Worm (Caenorhabditis elegans) whole organism, mixed stage, embryonic: ENCODE measurements around the gene lurp-2.

Experiments
- blmp-1 ChIP-seq: fragments of 150-350 bp; optimal IDR thresholded peaks from 2 replicates; lab custom pipeline; 2014; ENCODE audit warnings: missing biosample characterization, missing genetic modification characterization
- ceh-39 ChIP-seq: fragments of 150-350 bp; optimal IDR thresholded peaks from 2 replicates; lab custom pipeline; 2014; ENCODE audit warnings: missing biosample characterization, missing genetic modification characterization
- ceh-83 ChIP-seq: fragments of 200-800 bp; sonication (Bioruptor generic); optimal IDR thresholded peaks from 2 replicates; lab custom pipeline; 2018; ENCODE audit warnings: mild to moderate bottlenecking, missing genetic modification characterization, missing compliant biosample characterization
- ces-1 ChIP-seq: fragments of 150-350 bp; optimal IDR thresholded peaks from 2 replicates; lab custom pipeline; 2014; ENCODE audit warnings: missing biosample characterization, missing genetic modification reagents, missing genetic modification characterization
- cnd-1 ChIP-seq: fragments of 200-800 bp; sonication (Bioruptor generic); optimal IDR thresholded peaks from 2 replicates; lab custom pipeline; 2018; ENCODE audit warnings: mild to moderate bottlenecking, missing genetic modification characterization, missing compliant biosample characterization
- elt-1 ChIP-seq: sonication (generic microtip); optimal IDR thresholded peaks from 2 replicates; lab custom pipeline; 2017; ENCODE audit warnings: missing genetic modification characterization, mild to moderate bottlenecking, missing compliant biosample characterization, antibody characterized with exemption, moderate library complexity, borderline replicate concordance; ENCODE audit not compliant: insufficient read depth
- elt-3 ChIP-seq: fragments of 150-350 bp; optimal IDR thresholded peaks from 2 replicates; lab custom pipeline; 2014; ENCODE audit warnings: missing biosample characterization, missing genetic modification characterization
- flh-1 ChIP-seq: fragments of 200-800 bp; sonication (Bioruptor generic); optimal IDR thresholded peaks from 2 replicates; lab custom pipeline; 2018; ENCODE audit warnings: mild to moderate bottlenecking, missing genetic modification characterization, moderate library complexity, missing compliant biosample characterization
- ham-2 ChIP-seq: fragments of 200-800 bp; sonication (Bioruptor generic); optimal IDR thresholded peaks from 2 replicates; lab custom pipeline; 2018; ENCODE audit warnings: mild to moderate bottlenecking, missing genetic modification characterization, missing compliant biosample characterization
- hlh-1 ChIP-seq: fragments of 150-350 bp; optimal IDR thresholded peaks from 2 replicates; lab custom pipeline; 2014; ENCODE audit warnings: missing biosample characterization, missing genetic modification reagents, missing genetic modification characterization
- lin-13 ChIP-seq: fragments of 150-350 bp; optimal IDR thresholded peaks from 2 replicates; lab custom pipeline; 2014; ENCODE audit warnings: missing biosample characterization, missing genetic modification characterization
- lin-32 ChIP-seq: fragments of 200-800 bp; sonication (Bioruptor generic); optimal IDR thresholded peaks from 2 replicates; lab custom pipeline; 2018; ENCODE audit warnings: mild to moderate bottlenecking, missing genetic modification characterization, missing compliant biosample characterization
- lsy-2 ChIP-seq: fragments of 150-350 bp; optimal IDR thresholded peaks from 2 replicates; lab custom pipeline; 2014; ENCODE audit warnings: missing biosample characterization, missing genetic modification characterization
- mab-5 ChIP-seq: fragments of 150-350 bp; optimal IDR thresholded peaks from 2 replicates; lab custom pipeline; 2014; ENCODE audit warnings: missing biosample characterization, missing genetic modification characterization
- mep-1 ChIP-seq: fragments of 150-350 bp; optimal IDR thresholded peaks from 2 replicates; lab custom pipeline; 2017; ENCODE audit warnings: missing biosample characterization, missing genetic modification reagents, missing genetic modification characterization, inconsistent platforms
- mls-2 ChIP-seq: sonication (generic microtip); optimal IDR thresholded peaks from 2 replicates; lab custom pipeline; 2016; ENCODE audit warnings: mild to moderate bottlenecking, missing genetic modification characterization, moderate library complexity, missing compliant biosample characterization
- nhr-12 ChIP-seq: fragments of 150-350 bp; optimal IDR thresholded peaks from 2 replicates; lab custom pipeline; 2014; ENCODE audit warnings: missing biosample characterization, missing genetic modification characterization
- nhr-2 ChIP-seq: fragments of 150-350 bp; optimal IDR thresholded peaks from 2 replicates; lab custom pipeline; 2014; ENCODE audit warnings: missing biosample characterization, missing genetic modification characterization
- nhr-28 ChIP-seq: fragments of 150-350 bp; optimal IDR thresholded peaks from 2 replicates; lab custom pipeline; 2014; ENCODE audit warnings: missing biosample characterization, missing genetic modification characterization
- nhr-76 ChIP-seq: sonication (generic microtip); optimal IDR thresholded peaks from 2 replicates; lab custom pipeline; 2017; ENCODE audit warnings: missing biosample characterization, missing genetic modification characterization
- pha-4 ChIP-seq: fragments of 150-350 bp; optimal IDR thresholded peaks from 2 replicates; lab custom pipeline; 2018; ENCODE audit warnings: missing biosample characterization, missing genetic modification reagents, missing genetic modification characterization
- sem-2 ChIP-seq: fragments of 200-800 bp; sonication (Bioruptor generic); optimal IDR thresholded peaks from 2 replicates; lab custom pipeline; 2018; ENCODE audit warnings: mild to moderate bottlenecking, missing genetic modification characterization, missing compliant biosample characterization
- snpc-4 ChIP-seq: fragments of 150-350 bp; optimal IDR thresholded peaks from 2 replicates; lab custom pipeline; 2014; ENCODE audit warnings: missing biosample characterization, missing genetic modification characterization
- sptf-1 ChIP-seq: sonication (generic microtip); optimal IDR thresholded peaks from 2 replicates; lab custom pipeline; 2017; ENCODE audit warnings: mild to moderate bottlenecking, missing genetic modification characterization, moderate library complexity, missing compliant biosample characterization
- tbx-8 ChIP-seq: fragments of 200-800 bp; sonication (Bioruptor generic); optimal IDR thresholded peaks from 2 replicates; lab custom pipeline; 2018; ENCODE audit warnings: mild to moderate bottlenecking, missing genetic modification characterization, moderate library complexity, missing compliant biosample characterization
- unc-120 ChIP-seq: sonication (generic microtip); optimal IDR thresholded peaks from 2 replicates; lab custom pipeline; 2017; ENCODE audit warnings: missing genetic modification characterization, missing compliant biosample characterization; ENCODE audit not compliant: poor library complexity, severe bottlenecking
- unc-39 ChIP-seq: fragments of 150-350 bp; optimal IDR thresholded peaks from 2 replicates; lab custom pipeline; 2014; ENCODE audit warnings: missing biosample characterization, missing genetic modification characterization
- unc-62 ChIP-seq: fragments of 150-350 bp; optimal IDR thresholded peaks from 2 replicates; lab custom pipeline; 2014; ENCODE audit warnings: missing biosample characterization, missing genetic modification reagents, missing genetic modification characterization
- zip-8 ChIP-seq: fragments of 150-350 bp; optimal IDR thresholded peaks from 2 replicates; lab custom pipeline; 2014; ENCODE audit warnings: missing biosample characterization, missing genetic modification characterization
- ztf-11 ChIP-seq: fragments of 150-350 bp; optimal IDR thresholded peaks from 2 replicates; lab custom pipeline; 2014; ENCODE audit warnings: missing biosample characterization, missing genetic modification characterization

The lurp-2 gene

DNA sequence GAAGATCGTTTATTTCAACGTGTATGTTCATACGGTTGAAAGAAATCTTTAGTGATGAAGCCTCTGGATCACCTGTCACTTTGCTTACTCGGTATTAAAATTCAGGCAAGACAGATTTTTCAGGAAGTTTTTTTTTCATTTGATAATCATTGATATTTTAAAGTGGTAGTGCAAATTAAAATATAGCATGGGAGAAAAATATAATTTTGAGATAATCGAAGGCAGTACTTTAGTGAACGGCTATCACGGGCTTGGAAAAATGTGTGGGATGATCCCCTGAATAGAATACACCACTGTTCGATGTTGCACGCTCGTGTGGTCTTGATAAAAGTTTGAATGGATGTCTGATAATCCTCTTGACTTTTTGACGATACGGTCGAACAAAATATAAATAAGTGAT is 26.1 kb upstream of the lurp-2 start:
- TF ChIP-seq nhr-2 (tag; lab: Kevin White, UChicago) (no peak), nhr-28 (tag; lab: Kevin White, UChicago) (no peak), mab-5 (no peak), zip-8 (tag; lab: Kevin White, UChicago) (no peak), ztf-11 (tag; lab: Kevin White, UChicago) (no peak), ceh-83 (GFP tag; lab: Kevin White, UChicago) (no peak), lin-32 (GFP tag; lab: Kevin White, UChicago) (no peak), mep-1 (tag; lab: Kevin White, UChicago) (no peak), nhr-76 (no peak), sptf-1 (tag; lab: Kevin White, UChicago) (no peak), unc-39 (no peak)

ce11 chrV:13428660-13429059 is 24.8 kb upstream of the lurp-2 start, which contains the start of gene srd-19:
Gene srd-19 (minus strand): TSS chrV:13428760.
- TF ChIP-seq zip-8 (tag; lab: Kevin White, UChicago) (no peak), blmp-1 (no peak), unc-120 (tag; lab: Kevin White, UChicago) (no peak), ham-2 (GFP tag; lab: Kevin White, UChicago) (no peak), sptf-1 (tag; lab: Kevin White, UChicago) (no peak), pha-4 (tag; lab: Kevin White, UChicago) (no peak), elt-1 (tag; lab: Kevin White, UChicago) (no peak), lin-13 (tag; lab: Kevin White, UChicago) (no peak), hlh-1 (tag; lab: Kevin White, UChicago) (no peak), sem-2 (GFP tag; lab: Kevin White, UChicago) (no peak), tbx-8 (GFP tag; lab: Kevin White, UChicago) (no peak), elt-3 (no peak), ces-1 (no peak), snpc-4 (tag; lab: Kevin White, UChicago) (no peak), unc-62 (GFP tag; lab: Kevin White, UChicago) (no peak), mls-2 (tag; lab: Kevin White, UChicago) (no peak), flh-1 (GFP tag; lab: Kevin White, UChicago) (no peak), cnd-1 (no peak)

DNA sequence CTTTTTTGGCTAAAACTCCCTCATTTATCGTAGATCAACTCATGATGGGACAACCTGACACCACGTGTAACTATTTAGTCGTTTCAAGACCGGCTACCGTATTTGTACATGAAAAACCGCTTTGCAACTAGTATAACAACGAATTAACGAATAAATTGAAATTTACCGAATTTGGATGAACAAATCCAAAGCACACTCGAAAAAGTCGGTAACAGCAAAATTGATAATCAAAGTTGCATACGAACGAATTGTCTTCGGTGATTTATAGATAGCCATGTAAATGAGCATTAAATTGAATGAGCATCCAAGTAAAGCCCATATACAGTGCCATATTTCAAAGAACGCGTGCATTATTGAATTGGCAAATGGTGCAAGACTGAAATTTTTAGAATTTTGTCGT is 21.1 kb upstream of the lurp-2 start, which contains the start of gene srd-17:
srd-17 (minus strand) TSS at position 351 of the 400 bp plus-strand sequence.
- TF ChIP-seq unc-62 (GFP tag; lab: Kevin White, UChicago), result no peak
- TF ChIP-seq nhr-12 (tag; lab: Kevin White, UChicago), result peak; percentile 37

ce11 chrV:13437473-13438074 is 15.9 kb upstream of the lurp-2 start, which contains the start of gene mes-4:
Gene mes-4 (minus strand): TSS chrV:13437545.
- TF ChIP-seq cnd-1 (no peak), ztf-11 (tag; lab: Kevin White, UChicago) (no peak), ceh-83 (GFP tag; lab: Kevin White, UChicago) (no peak), lin-13 (tag; lab: Kevin White, UChicago) (no peak), ces-1 (no peak), lsy-2 (tag; lab: Kevin White, UChicago) (no peak), elt-3 (no peak), nhr-28 (tag; lab: Kevin White, UChicago) (no peak), lin-32 (GFP tag; lab: Kevin White, UChicago) (no peak), sptf-1 (tag; lab: Kevin White, UChicago) (no peak), tbx-8 (GFP tag; lab: Kevin White, UChicago) (no peak), blmp-1 (no peak), ceh-39 (tag; lab: Kevin White, UChicago) (no peak), nhr-12 (tag; lab: Kevin White, UChicago) (no peak), mep-1 (tag; lab: Kevin White, UChicago) (no peak)

DNA sequence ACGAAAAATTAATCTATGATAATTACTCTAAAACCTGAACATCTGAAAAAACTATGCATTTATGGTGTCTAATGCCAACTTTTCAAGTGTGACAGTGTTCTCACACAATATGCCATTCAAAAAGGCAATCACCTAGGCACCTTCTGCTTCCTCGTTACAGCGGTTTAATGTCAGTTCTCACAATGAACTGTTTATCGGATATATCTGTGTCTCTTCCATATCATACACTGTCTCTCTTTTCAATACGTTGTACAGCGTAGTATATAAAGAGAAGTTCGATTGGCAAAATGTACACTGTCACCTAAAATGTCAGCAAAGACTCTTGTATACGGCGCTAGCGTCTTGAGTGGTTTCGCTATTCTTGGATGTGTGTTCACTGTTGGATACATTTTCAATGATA is 11.8 kb upstream of the lurp-2 start, which contains the start of gene col-162:
col-162 (plus strand) TSS at position 301 of the 400 bp plus-strand sequence.
- TF ChIP-seq unc-62 (GFP tag; lab: Kevin White, UChicago) (no peak), sem-2 (GFP tag; lab: Kevin White, UChicago) (no peak), hlh-1 (tag; lab: Kevin White, UChicago) (no peak), snpc-4 (tag; lab: Kevin White, UChicago) (no peak), blmp-1 (no peak), nhr-28 (tag; lab: Kevin White, UChicago) (no peak), elt-3 (no peak), lsy-2 (tag; lab: Kevin White, UChicago) (no peak), ces-1 (no peak), mab-5 (no peak)
- TF ChIP-seq, all 35 proteins: peak for 0
